Fruit fly (Drosophila melanogaster) whole organism, embryonic: ENCODE data around the gene CG3119.

ENCODE experiments used
- Ada2b ChIP-seq: fragments of 200-800 bp; sonication (Bioruptor generic); IDR thresholded peaks from 2 replicates; pipeline ENCODE4 v1.3.6; 2022; ENCODE audit warnings: missing biosample characterization, missing genetic modification characterization
- Adf1 ChIP-seq: fragments of 200-800 bp; sonication (Bioruptor generic); IDR thresholded peaks from 2 replicates; pipeline ENCODE4 v1.3.6; 2022; ENCODE audit warnings: missing biosample characterization, missing genetic modification characterization
- B-H1 ChIP-seq: fragments of 200-800 bp; sonication (Bioruptor generic); IDR thresholded peaks from 3 replicates; pipeline ENCODE4 v1.3.6; 2022; ENCODE audit warnings: missing biosample characterization, missing genetic modification characterization
- BEAF-32 ChIP-seq: fragments of 200-800 bp; sonication (Bioruptor generic); optimal IDR thresholded peaks from 3 replicates; lab custom pipeline; 2017; ENCODE audit warnings: missing biosample characterization, missing genetic modification characterization, mild to moderate bottlenecking, moderate library complexity, missing genetic modification reagents
- BtbVII ChIP-seq: fragments of 200-800 bp; sonication (Bioruptor generic); optimal IDR thresholded peaks from 3 replicates; lab custom pipeline; 2017; ENCODE audit warnings: missing biosample characterization, mild to moderate bottlenecking, missing genetic modification characterization
- CG10274 ChIP-seq: fragments of 200-800 bp; sonication (Bioruptor generic); optimal IDR thresholded peaks from 3 replicates; lab custom pipeline; 2017; ENCODE audit warnings: missing biosample characterization, mild to moderate bottlenecking, missing genetic modification characterization
- CG10654 ChIP-seq: fragments of 200-800 bp; sonication (Bioruptor generic); optimal IDR thresholded peaks from 2 replicates; lab custom pipeline; 2016; ENCODE audit warnings: missing biosample characterization, missing genetic modification characterization
- CG11247 ChIP-seq: fragments of 200-800 bp; sonication (Bioruptor generic); IDR thresholded peaks from 2 replicates; pipeline ENCODE4 v1.3.6; 2022; ENCODE audit warnings: missing biosample characterization, missing genetic modification characterization
- CG11456 ChIP-seq: fragments of 200-800 bp; sonication (Bioruptor generic); IDR thresholded peaks from 3 replicates; pipeline ENCODE4 v1.3.6; 2022; ENCODE audit warnings: missing biosample characterization, missing genetic modification characterization
- CG12155 ChIP-seq: fragments of 200-800 bp; sonication (Bioruptor generic); optimal IDR thresholded peaks from 3 replicates; lab custom pipeline; 2016; ENCODE audit warnings: missing biosample characterization, missing genetic modification characterization
- CG13624 ChIP-seq: fragments of 200-800 bp; sonication (Bioruptor generic); optimal IDR thresholded peaks from 2 replicates; lab custom pipeline; 2016; ENCODE audit warnings: missing biosample characterization, missing genetic modification characterization
- CG17802 ChIP-seq: fragments of 200-800 bp; sonication (Bioruptor generic); optimal IDR thresholded peaks from 2 replicates; lab custom pipeline; 2018; ENCODE audit warnings: missing biosample characterization, mild to moderate bottlenecking, missing genetic modification characterization, moderate library complexity
- CG1832 ChIP-seq: fragments of 200-800 bp; sonication (Bioruptor generic); optimal IDR thresholded peaks from 2 replicates; lab custom pipeline; 2017; ENCODE audit warnings: missing biosample characterization, mild to moderate bottlenecking, missing genetic modification characterization, inconsistent platforms
- CG18599 ChIP-seq: fragments of 200-800 bp; sonication (Bioruptor generic); optimal IDR thresholded peaks from 3 replicates; lab custom pipeline; 2017; ENCODE audit warnings: missing biosample characterization, missing genetic modification characterization, mild to moderate bottlenecking, moderate library complexity, missing genetic modification reagents
- CG2120 ChIP-seq: fragments of 200-800 bp; sonication (Bioruptor generic); optimal IDR thresholded peaks from 3 replicates; lab custom pipeline; 2016; ENCODE audit warnings: missing biosample characterization, missing genetic modification characterization
- CG2678 ChIP-seq: fragments of 200-800 bp; sonication (Bioruptor generic); optimal IDR thresholded peaks from 3 replicates; lab custom pipeline; 2019; ENCODE audit warnings: missing biosample characterization, mild to moderate bottlenecking, missing genetic modification characterization, moderate library complexity
- CG2875 ChIP-seq: fragments of 200-800 bp; sonication (Bioruptor generic); optimal IDR thresholded peaks from 2 replicates; lab custom pipeline; 2017; ENCODE audit warnings: missing biosample characterization, mild to moderate bottlenecking, missing genetic modification characterization, missing genetic modification reagents
- CG32532 ChIP-seq: fragments of 200-800 bp; sonication (Bioruptor generic); IDR thresholded peaks from 2 replicates; pipeline ENCODE4 v1.3.6; 2022; ENCODE audit warnings: missing biosample characterization, missing genetic modification characterization
- CG34376 ChIP-seq: fragments of 200-800 bp; sonication (Bioruptor generic); optimal IDR thresholded peaks from 2 replicates; lab custom pipeline; 2018; ENCODE audit warnings: missing biosample characterization, mild to moderate bottlenecking, missing genetic modification characterization
- CG3726 ChIP-seq: fragments of 200-800 bp; sonication (Bioruptor generic); IDR thresholded peaks from 3 replicates; pipeline ENCODE4, ENCODE4 v1.3.6; 2022; ENCODE audit warnings: missing biosample characterization, missing genetic modification characterization
- CG3847 ChIP-seq: fragments of 200-800 bp; sonication (Bioruptor generic); IDR thresholded peaks from 2 replicates; pipeline ENCODE4 v1.3.6; 2022; ENCODE audit warnings: missing biosample characterization, missing genetic modification characterization
- CG4282 ChIP-seq: fragments of 200-800 bp; sonication (Bioruptor generic); optimal IDR thresholded peaks from 2 replicates; lab custom pipeline; 2016; ENCODE audit warnings: missing biosample characterization, missing genetic modification characterization
- CG4404 ChIP-seq: fragments of 200-800 bp; sonication (Bioruptor generic); IDR thresholded peaks from 2 replicates; pipeline ENCODE4 v1.3.6; 2022; ENCODE audit warnings: missing biosample characterization, missing genetic modification characterization
- CG7987 ChIP-seq: fragments of 200-800 bp; sonication (Bioruptor generic); optimal IDR thresholded peaks from 2 replicates; lab custom pipeline; 2018; ENCODE audit warnings: missing biosample characterization, mild to moderate bottlenecking, missing genetic modification characterization, moderate library complexity
- CG8388 ChIP-seq: fragments of 200-800 bp; sonication (Bioruptor generic); optimal IDR thresholded peaks from 2 replicates; lab custom pipeline; 2019; ENCODE audit warnings: missing biosample characterization, mild to moderate bottlenecking, missing genetic modification characterization, moderate library complexity
- Deaf1 ChIP-seq: fragments of 200-800 bp; optimal IDR thresholded peaks from 3 replicates; lab custom pipeline; 2019; ENCODE audit warnings: missing biosample characterization, mild to moderate bottlenecking, missing genetic modification characterization, moderate library complexity
- Dp ChIP-seq: fragments of 200-800 bp; sonication (Bioruptor generic); optimal IDR thresholded peaks from 2 replicates; lab custom pipeline; 2018; ENCODE audit warnings: missing biosample characterization, mild to moderate bottlenecking, missing genetic modification characterization, moderate library complexity
- Hr78 ChIP-seq, 2 experiments: fragments of 200-800 bp in 1 of 2; fragments of >200 bp in 1 of 2; sonication (Bioruptor generic) in 1 of 2; optimal IDR thresholded peaks; 2 replicates each; lab custom pipeline; 2017 to 2019; ENCODE audit warnings: missing biosample characterization in 2 of 2, missing genetic modification characterization in 2 of 2, mild to moderate bottlenecking in 1 of 2, moderate library complexity in 1 of 2
- Mad ChIP-seq: fragments of 200-800 bp; sonication (Bioruptor generic); optimal IDR thresholded peaks from 2 replicates; lab custom pipeline; 2016; ENCODE audit warnings: missing biosample characterization, missing genetic modification characterization
- Nf-YB ChIP-seq: fragments of 200-800 bp; sonication (Bioruptor generic); optimal IDR thresholded peaks from 3 replicates; lab custom pipeline; 2019; ENCODE audit warnings: missing biosample characterization, mild to moderate bottlenecking, missing genetic modification characterization, moderate library complexity
- Oaz ChIP-seq: fragments of 200-800 bp; sonication (Bioruptor generic); IDR thresholded peaks from 2 replicates; pipeline ENCODE4 v1.3.6; 2022; ENCODE audit warnings: missing biosample characterization, missing genetic modification characterization
- YL-1 ChIP-seq: fragments of 200-800 bp; sonication (Bioruptor generic); optimal IDR thresholded peaks from 3 replicates; lab custom pipeline; 2017; ENCODE audit warnings: missing biosample characterization, mild to moderate bottlenecking, missing genetic modification characterization
- ara ChIP-seq: fragments of 200-800 bp; sonication (Bioruptor generic); IDR thresholded peaks from 2 replicates; pipeline ENCODE4 v1.3.6; 2022; ENCODE audit warnings: missing biosample characterization, missing genetic modification characterization
- cato ChIP-seq: fragments of 200-800 bp; sonication (Bioruptor generic); optimal IDR thresholded peaks from 2 replicates; lab custom pipeline; 2016; ENCODE audit warnings: missing biosample characterization, missing genetic modification characterization, borderline replicate concordance
- chinmo ChIP-seq: fragments of 200-800 bp; sonication (Bioruptor generic); IDR thresholded peaks from 4 replicates; pipeline ENCODE4 v1.3.6; 2022; ENCODE audit warnings: missing biosample characterization, missing genetic modification characterization; ENCODE audit not compliant: partially characterized antibody
- chm ChIP-seq: fragments of 200-800 bp; sonication (Bioruptor generic); IDR thresholded peaks from 2 replicates; pipeline ENCODE4 v1.3.6; 2022; ENCODE audit warnings: missing biosample characterization, missing genetic modification characterization
- croc ChIP-seq: fragments of 200-800 bp; sonication (Bioruptor generic); conservative IDR thresholded peaks from 3 replicates; pipeline ENCODE4 v1.3.6; 2022; ENCODE audit warnings: missing biosample characterization, missing genetic modification characterization
- crol ChIP-seq: fragments of 200-800 bp; sonication (Bioruptor generic); IDR thresholded peaks from 2 replicates; pipeline ENCODE4 v1.3.6; 2022; ENCODE audit warnings: missing biosample characterization, missing genetic modification characterization
- gro ChIP-seq: fragments of 200-800 bp; sonication (Bioruptor generic); optimal IDR thresholded peaks from 2 replicates; lab custom pipeline; 2016; ENCODE audit warnings: missing biosample characterization, missing genetic modification characterization
- hb ChIP-seq: fragments of 200-800 bp; sonication (Bioruptor generic); IDR thresholded peaks from 3 replicates; pipeline ENCODE4 v1.3.6; 2022; ENCODE audit warnings: missing biosample characterization, missing genetic modification characterization; ENCODE audit not compliant: partially characterized antibody
- lab ChIP-seq: fragments of 200-800 bp; sonication (Bioruptor generic); optimal IDR thresholded peaks from 3 replicates; lab custom pipeline; 2017; ENCODE audit warnings: missing biosample characterization, missing genetic modification characterization, mild to moderate bottlenecking, moderate library complexity, missing genetic modification reagents
- lola ChIP-seq, 3 experiments: fragments of >200 bp in 2 of 3; fragments of 200-800 bp in 1 of 3; sonication (Bioruptor generic) in 1 of 3; optimal IDR thresholded peaks; 2 replicates each; lab custom pipeline; 2017 to 2019; ENCODE audit warnings: missing biosample characterization in 3 of 3, missing genetic modification characterization in 3 of 3, mild to moderate bottlenecking in 1 of 3, moderate library complexity in 1 of 3
- sima ChIP-seq: fragments of 200-800 bp; sonication (Bioruptor generic); optimal IDR thresholded peaks from 2 replicates; lab custom pipeline; 2016; ENCODE audit warnings: missing biosample characterization, missing genetic modification characterization
- sob ChIP-seq: fragments of 200-800 bp; sonication (Bioruptor generic); IDR thresholded peaks from 2 replicates; pipeline ENCODE4 v1.3.6; 2022; ENCODE audit warnings: missing biosample characterization, missing genetic modification characterization
- stwl ChIP-seq: fragments of 200-800 bp; sonication (Bioruptor generic); optimal IDR thresholded peaks from 3 replicates; lab custom pipeline; 2018; ENCODE audit warnings: missing biosample characterization, mild to moderate bottlenecking, missing genetic modification characterization, moderate library complexity
- tll ChIP-seq, 2 experiments: fragments of 200-800 bp in 1 of 2; fragments of >200 bp in 1 of 2; sonication (Bioruptor generic) in 1 of 2; optimal IDR thresholded peaks; 2 replicates each; lab custom pipeline; 2017 to 2019; ENCODE audit warnings: missing biosample characterization in 2 of 2, missing genetic modification characterization in 2 of 2, mild to moderate bottlenecking in 1 of 2, moderate library complexity in 1 of 2

CG3119 gene

DNA sequence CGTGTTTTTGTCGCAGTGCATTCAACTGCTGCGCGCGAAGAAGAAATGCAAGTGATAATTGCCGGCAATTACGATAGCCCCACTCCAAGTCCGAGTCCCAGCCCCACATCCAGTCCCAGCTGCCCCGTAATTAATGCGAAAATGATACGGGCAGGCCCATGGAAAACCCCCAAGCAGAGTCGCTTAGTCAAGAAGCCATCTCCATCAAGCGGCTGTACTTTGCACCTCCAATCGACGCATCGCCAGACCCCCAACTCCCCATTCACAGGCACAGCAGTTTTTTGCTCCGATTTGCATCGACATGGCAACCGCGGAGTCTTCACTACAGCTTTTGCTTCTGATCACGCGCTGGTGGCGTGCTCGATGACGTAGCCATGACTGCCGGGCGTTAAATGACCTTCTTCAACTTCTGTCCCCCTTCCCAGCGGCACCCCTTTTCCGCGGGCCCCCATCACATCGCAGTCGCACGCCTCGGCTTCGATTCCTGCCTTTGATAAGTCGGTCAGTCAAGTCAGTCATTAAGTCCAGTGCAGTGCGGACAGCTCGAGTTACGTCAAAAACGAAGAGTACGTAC is 31.4 kb downstream of the CG3119 start (continued):
- no peak for TF ChIP-seq sima (GFP tag; lab: Kevin White, UChicago)
- no peak for TF ChIP-seq CG4282 (GFP tag; lab: Kevin White, UChicago)
- TF ChIP-seq CG2678, result no peak
- TF ChIP-seq CG7987 (GFP tag; lab: Kevin White, UChicago), result peak; percentile 87
- TF ChIP-seq YL-1 (GFP tag; lab: Kevin White, UChicago), result no peak
- no peak for TF ChIP-seq CG8388 (GFP tag; lab: Kevin White, UChicago)
- TF ChIP-seq BEAF-32 (GFP tag; lab: Kevin White, UChicago), result no peak
- TF ChIP-seq chinmo (GFP tag; lab: Robert Waterston, UW), result 0 out of 4 replicates have a peak, but pooled peaks have one; percentile 16
- TF ChIP-seq BtbVII (GFP tag; lab: Kevin White, UChicago), result peak; percentile 13
- no peak for TF ChIP-seq CG10274 (GFP tag; lab: Kevin White, UChicago)
- TF ChIP-seq stwl (tag; lab: Kevin White, UChicago), result no peak
- no peak for TF ChIP-seq CG3847 (GFP tag; lab: Robert Waterston, UW)
- peak; percentile 39; the same call in 1 of the 2 replicates for TF ChIP-seq crol (GFP tag; lab: Robert Waterston, UW)
- no peak for TF ChIP-seq B-H1 (GFP tag; lab: Robert Waterston, UW)

DNA sequence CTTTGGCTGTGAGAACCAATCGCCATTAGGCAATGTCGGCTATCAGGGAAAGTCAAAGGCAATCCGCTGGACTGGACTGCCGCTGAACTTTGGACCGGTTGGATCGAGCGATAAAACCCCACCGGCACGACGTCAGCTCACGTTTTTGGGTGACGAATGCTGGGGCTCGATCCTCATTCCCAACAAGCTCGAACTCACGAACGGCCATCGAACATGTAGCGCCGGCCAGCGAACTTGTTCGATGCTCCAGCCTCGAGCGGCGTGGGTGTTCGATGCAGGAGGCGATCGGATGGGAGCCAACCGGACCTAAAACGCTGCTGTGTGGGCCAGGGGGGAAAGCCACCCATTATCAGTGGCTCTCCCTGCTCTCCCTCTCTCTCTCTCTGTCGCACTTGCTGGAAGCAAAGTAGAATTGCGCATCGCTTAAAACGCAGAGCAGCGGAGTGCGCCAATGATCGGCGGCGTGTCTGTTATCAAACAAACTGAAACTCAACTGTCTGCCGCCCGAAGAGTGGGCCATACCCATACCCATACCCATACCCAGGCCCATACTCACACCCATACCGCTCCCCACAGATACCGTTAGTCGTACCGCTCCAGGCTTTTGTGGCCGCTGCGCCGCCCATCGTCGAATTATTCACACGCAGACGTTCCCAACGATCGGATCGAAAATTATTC is 32.9 kb downstream of the CG3119 start, which contains the start of gene daw:
daw (plus strand) TSS at position 628 of the 678 bp plus-strand sequence.
- TF ChIP-seq gro (GFP tag; lab: Kevin White, UChicago) (peak; percentile 21), Nf-YB (GFP tag; lab: Kevin White, UChicago) (peak; percentile 74), lab (GFP tag; lab: Kevin White, UChicago) (peak; percentile 60), CG3726 (no peak), CG34376 (peak; percentile 85), Mad (no peak), chm (GFP tag; lab: Robert Waterston, UW) (no peak; the same call in 1 of the 2 replicates), CG1832 (GFP tag; lab: Kevin White, UChicago) (peak; percentile 20), CG13624 (GFP tag; lab: Kevin White, UChicago) (peak; percentile 81), CG2120 (GFP tag; lab: Kevin White, UChicago) (no peak), CG12155 (no peak), CG17802 (no peak), CG11247 (GFP tag; lab: Robert Waterston, UW) (no peak), sob (GFP tag; lab: Robert Waterston, UW) (peak; percentile 22; the same call in 1 of the 2 replicates), Oaz (no peak), lola (GFP tag; optimal IDR thresholded peaks at IDR 0.05; lab: Kevin White, UChicago) (no peak), Dp (GFP tag; lab: Kevin White, UChicago) (no peak), Hr78 (GFP tag; optimal IDR thresholded peaks at IDR 0.05; lab: Kevin White, UChicago) (peak in 1 of 2 experiments; percentile 23), CG18599 (GFP tag; lab: Kevin White, UChicago) (peak; percentile 12), Ada2b (GFP tag; lab: Robert Waterston, UW) (no peak), tll (GFP tag; optimal IDR thresholded peaks at IDR 0.05; lab: Kevin White, UChicago) (no peak), hb (GFP tag; lab: Robert Waterston, UW) (no peak), CG32532 (peak; percentile 9; the same call in 1 of the 2 replicates), croc (GFP tag; lab: Robert Waterston, UW) (no peak), CG11456 (GFP tag; lab: Robert Waterston, UW) (peak; percentile 21; the same call in 1 of the 3 replicates), CG4404 (GFP tag; lab: Robert Waterston, UW) (no peak), ara (GFP tag; lab: Robert Waterston, UW) (no peak), Adf1 (GFP tag; lab: Robert Waterston, UW) (peak; percentile 49; the same call in 1 of the 2 replicates), CG2875 (GFP tag; lab: Kevin White, UChicago) (no peak), CG10654 (GFP tag; lab: Kevin White, UChicago) (no peak), Deaf1 (peak; percentile 73), cato (GFP tag; lab: Kevin White, UChicago) (no peak)
